Fruit fly (Drosophila melanogaster): ENCODE results near the gene jv.

- TF ChIP-seq Ets21C (GFP tag; optimal IDR thresholded peaks at IDR 0.05) (no peak), net (GFP tag; optimal IDR thresholded peaks at IDR 0.05) (no peak), Lpt (GFP tag; optimal IDR thresholded peaks at IDR 0.05) (no peak), CG16779 (tag; optimal IDR thresholded peaks at IDR 0.05) (no peak), CG6808 (GFP tag; optimal IDR thresholded peaks at IDR 0.05) (no peak), dac (GFP tag; optimal IDR thresholded peaks at IDR 0.05) (no peak), fd59A (GFP tag; optimal IDR thresholded peaks at IDR 0.05) (no peak), CG6854 (GFP tag; optimal IDR thresholded peaks at IDR 0.05) (no peak), topi (GFP tag; optimal IDR thresholded peaks at IDR 0.05) (no peak), Hr39 (GFP tag; optimal IDR thresholded peaks at IDR 0.05) (no peak)
Observed at dm6 chr3L:6623669-6624204, 34.5 kb upstream of the jv start, which contains the start of gene GluRIA.
